Worm (Caenorhabditis elegans) whole organism, dauer: ENCODE measurements around the gene fbxb-17.
"Not testable (repeated sequence)": the region's sequence is repeated elsewhere in the genome, so short reads cannot be mapped to it uniquely, and the experiment has no call there.

Experiments used
- unc-62 ChIP-seq: sonication (generic microtip); optimal IDR thresholded peaks from 2 replicates; lab custom pipeline; 2017; ENCODE audit warnings: missing biosample characterization, missing genetic modification reagents, missing genetic modification characterization

Gene fbxb-17

DNA sequence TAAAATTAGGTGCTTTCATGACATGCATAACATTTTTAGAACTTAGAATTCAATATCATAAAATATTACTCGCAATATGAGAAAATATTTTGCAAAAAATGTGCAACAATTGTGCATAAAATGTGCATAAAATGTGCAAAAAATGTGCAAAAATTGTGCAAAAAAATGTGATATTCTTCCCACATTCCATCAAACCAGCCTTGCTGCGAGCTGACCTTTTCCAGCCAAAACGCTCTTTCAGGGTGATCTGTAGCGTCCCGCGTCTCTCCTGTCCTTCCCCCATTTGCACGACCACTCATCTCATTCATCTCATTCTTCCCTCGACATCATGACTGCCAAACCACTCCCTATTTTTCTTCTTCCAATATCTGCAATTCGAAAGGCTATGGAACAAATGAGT lies at the start of gene fbxb-17:
Gene fbxb-17 (plus strand): TSS at position 301 of the 400 bp plus-strand sequence.
- TF ChIP-seq unc-62 (GFP tag; lab: Kevin White, UChicago), result no peak

DNA sequence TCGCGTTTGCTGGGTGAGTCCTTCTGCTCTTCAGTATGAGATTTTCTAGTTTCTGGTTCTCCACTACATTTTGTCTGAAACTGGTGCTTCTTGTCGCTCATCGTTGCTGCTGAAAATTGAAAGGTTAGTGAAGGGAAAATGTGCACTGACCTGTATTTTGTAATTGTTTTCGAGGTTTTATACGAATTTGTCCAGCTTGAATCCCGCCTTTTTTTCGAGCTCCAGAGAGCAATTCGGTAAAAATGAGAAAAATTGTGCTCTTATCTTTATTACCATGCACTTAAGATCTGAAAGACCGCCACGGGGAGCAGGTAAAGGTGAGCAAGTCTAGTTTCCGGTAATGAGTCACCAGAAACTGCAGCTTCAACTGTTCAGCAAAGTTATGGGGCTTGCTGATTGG lies 48.4 kb upstream of the fbxb-17 start, which contains the start of gene C08E3.15:
Gene C08E3.15 (minus strand): TSS at position 101 of the 400 bp plus-strand sequence.
- not testable (repeated sequence) for TF ChIP-seq unc-62 (GFP tag; lab: Kevin White, UChicago)

DNA sequence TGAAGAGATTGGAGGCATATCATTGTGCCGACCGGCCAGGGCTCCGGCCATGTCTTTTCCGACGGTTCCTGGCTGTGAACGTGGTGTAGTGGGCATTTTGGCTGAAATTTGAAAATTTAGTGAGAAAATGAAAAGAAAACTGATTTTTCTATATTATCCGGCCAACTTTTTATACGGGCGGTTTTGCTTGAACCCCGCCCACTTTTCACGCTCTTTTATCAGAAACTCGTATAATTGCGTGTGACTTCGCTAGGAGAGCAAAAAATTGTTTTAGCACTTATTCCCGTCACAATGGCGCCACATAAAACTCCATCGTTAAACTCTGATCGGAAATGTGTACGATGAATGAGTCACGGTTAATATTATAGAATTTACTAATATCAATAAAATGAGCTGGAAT lies 44.0 kb upstream of the fbxb-17 start, which contains the start of gene C08E3.13:
Gene C08E3.13 (minus strand): TSS at position 101 of the 400 bp plus-strand sequence.
- TF ChIP-seq unc-62 (GFP tag; lab: Kevin White, UChicago), result not testable (repeated sequence)

DNA sequence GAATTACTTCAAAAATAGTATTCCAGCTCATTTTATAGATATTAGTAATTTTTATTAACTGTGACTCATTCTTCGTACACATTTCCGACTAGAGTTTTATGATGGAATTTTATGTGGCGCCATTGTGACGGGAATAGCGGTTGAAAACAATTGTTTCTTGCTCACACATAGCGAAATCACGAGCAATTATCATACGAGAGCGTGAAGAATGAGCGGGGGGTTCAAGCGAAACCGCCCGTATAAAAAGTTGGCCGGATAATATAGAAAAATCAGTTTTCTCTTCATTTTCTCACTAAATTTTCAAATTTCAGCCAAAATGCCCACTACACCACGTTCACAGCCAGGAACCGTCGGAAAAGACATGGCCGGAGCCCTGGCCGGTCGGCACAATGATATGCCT lies 42.7 kb upstream of the fbxb-17 start, which contains the start of gene C08E3.1:
Gene C08E3.1 (plus strand): TSS at position 301 of the 400 bp plus-strand sequence.
- TF ChIP-seq unc-62 (GFP tag; lab: Kevin White, UChicago), result not testable (repeated sequence)

DNA sequence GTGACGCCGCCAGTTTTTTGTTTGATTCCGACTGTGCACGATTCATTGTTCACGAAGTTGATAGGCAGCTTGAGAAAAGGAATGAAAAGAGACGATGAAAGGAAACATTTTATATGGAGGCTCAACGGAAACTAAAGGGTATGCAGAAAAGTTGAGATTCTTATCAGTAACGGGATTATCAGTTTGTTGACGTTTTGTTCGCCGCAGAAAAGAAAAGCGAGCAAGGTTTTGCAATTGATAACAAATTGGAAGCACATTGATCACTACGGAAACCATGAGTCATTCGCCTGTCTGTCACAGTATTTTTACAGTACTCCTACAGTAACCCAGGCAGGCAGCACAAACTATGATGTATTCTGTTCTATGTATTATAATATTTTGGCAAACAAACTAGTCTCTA lies 40.2 kb upstream of the fbxb-17 start:
- no peak for TF ChIP-seq unc-62 (GFP tag; lab: Kevin White, UChicago)

DNA sequence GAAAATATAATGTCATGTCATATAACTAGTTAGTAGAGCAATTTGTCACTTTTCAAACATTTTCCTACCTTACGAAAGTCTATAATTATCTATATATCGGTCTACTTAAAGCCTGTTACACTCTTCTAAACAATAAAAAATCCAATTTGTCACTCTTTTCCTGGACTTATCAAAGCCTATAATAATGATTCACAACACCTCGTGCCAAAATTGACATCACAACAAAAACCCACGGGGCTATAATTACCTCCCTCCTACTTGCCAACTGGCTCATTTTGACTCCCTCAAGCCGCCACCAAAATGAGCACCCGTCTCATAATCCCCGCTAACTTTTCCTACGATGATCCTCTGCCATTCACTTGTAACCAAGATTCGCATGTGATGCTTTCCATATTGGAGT lies 39.8 kb upstream of the fbxb-17 start, which contains the start of gene srg-20:
Gene srg-20 (plus strand): TSS at position 301 of the 400 bp plus-strand sequence.
- TF ChIP-seq unc-62 (GFP tag; lab: Kevin White, UChicago), result not testable (repeated sequence)

DNA sequence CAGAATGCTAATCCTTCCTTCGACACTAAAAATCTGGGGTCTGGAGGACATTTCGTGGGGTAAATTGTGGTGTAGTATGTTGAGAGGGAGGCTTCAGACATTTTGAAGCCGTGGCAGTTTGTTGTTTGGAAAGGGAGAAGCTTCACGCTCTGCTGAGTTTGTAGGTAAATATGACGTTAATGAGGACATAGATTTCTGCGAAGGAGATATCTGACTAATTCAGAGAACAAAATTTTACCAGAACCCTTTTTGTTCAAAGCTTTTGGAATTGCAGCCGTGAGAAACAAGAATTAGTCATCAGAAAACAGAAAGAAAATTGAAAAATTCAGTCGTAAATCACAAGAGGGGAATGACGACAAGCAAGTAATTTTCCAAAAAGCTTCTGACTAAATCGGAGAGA lies 35.7 kb upstream of the fbxb-17 start, which contains the start of gene srh-72:
Gene srh-72 (minus strand): TSS at position 101 of the 400 bp plus-strand sequence.
- no peak for TF ChIP-seq unc-62 (GFP tag; lab: Kevin White, UChicago)

DNA sequence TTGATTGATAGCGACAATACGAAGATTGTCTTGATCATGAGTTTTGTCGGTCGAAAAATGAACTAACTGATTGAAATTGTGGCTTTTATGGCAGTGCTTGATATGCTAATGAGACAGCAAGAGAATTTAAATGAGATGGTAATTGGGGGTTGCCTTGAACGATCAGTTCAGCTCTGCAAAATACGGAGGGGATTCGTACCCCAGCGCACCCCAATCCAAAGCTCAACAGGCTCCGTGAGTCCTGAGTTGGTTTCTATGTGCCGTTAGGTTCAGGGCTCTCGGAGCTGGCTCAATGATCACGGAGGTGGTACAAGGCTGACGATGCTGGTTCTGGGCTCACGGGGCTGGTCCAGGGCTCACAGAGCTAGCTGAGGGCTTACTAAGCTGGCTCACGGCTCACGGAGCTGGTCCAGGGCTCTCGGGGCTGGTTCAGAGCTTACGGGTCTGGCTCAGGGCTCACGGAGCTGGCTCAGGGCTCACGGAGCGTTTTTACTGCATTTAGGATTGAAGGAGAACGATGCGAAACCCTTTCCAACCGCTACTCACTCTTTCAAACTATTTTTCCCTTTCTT lies 31.3 kb upstream of the fbxb-17 start, which contains the start of gene ZC204.6:
Gene ZC204.6 (minus strand): TSS at position 51 of the 572 bp plus-strand sequence.
- TF ChIP-seq unc-62 (GFP tag; lab: Kevin White, UChicago), result no peak

DNA sequence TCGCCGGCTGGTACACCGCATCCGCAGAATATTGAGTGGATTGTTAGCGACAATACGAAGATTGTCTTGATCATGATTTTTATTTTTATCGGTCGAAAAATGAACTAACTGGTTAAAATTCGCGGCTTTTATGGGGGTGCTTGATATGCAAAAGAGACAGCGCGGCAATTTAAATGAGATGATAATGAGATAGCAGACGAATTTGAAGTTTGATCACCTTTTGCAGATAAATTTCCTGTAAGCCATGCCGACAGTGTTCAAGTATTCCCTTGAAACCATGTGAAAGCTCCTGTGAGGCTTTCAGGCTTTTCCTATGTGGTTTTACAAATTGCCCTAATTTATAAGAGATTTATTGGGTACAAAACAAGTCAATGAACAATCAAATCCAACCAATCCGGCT lies 30.0 kb upstream of the fbxb-17 start, which contains the start of gene ZC204.17:
Gene ZC204.17 (minus strand): TSS at position 101 of the 400 bp plus-strand sequence.
- no peak for TF ChIP-seq unc-62 (GFP tag; lab: Kevin White, UChicago)

DNA sequence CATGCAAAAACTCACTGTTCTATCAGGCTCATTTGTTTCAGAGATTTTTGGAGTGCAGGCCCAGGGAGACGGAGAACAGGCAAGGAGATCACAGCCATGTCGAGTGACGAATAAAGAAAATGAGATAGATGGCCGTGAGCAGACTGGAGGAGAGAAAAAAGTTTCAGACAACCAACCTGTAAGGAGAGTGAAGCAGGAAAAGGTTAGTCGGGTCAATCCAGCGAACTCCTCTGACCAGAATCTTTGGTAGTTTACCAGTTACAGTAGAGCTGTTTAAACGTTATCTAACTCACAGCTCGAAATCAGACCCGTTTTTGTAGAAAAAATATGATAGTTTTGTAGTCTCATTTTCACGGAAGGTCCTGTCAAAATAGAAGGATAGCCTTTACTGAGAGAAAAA lies 27.4 kb upstream of the fbxb-17 start, which contains the start of gene fbxb-21:
Gene fbxb-21 (minus strand): TSS at position 101 of the 400 bp plus-strand sequence.
- TF ChIP-seq unc-62 (GFP tag; lab: Kevin White, UChicago), result no peak

DNA sequence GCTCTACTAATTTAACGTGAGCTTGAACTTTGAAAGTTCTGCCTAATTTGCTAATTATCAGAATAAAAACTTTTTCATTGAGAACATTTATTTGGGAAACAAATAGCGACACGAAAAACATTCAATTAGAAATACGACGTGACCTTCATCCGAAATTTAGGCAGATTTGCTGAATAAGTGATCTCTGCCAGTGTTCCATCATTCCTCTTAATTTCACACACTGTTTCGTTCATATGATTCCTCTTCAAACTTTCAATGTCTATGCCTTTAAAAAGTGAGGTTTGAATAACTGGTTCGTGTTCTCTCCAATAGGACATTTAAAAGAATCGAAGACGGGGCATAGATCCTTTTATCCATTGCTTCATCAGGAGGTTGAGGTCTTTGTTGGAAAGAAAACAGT lies 25.7 kb upstream of the fbxb-17 start, which contains the start of gene fbxb-20:
Gene fbxb-20 (minus strand): TSS at position 101 of the 400 bp plus-strand sequence.
- no peak for TF ChIP-seq unc-62 (GFP tag; lab: Kevin White, UChicago)

DNA sequence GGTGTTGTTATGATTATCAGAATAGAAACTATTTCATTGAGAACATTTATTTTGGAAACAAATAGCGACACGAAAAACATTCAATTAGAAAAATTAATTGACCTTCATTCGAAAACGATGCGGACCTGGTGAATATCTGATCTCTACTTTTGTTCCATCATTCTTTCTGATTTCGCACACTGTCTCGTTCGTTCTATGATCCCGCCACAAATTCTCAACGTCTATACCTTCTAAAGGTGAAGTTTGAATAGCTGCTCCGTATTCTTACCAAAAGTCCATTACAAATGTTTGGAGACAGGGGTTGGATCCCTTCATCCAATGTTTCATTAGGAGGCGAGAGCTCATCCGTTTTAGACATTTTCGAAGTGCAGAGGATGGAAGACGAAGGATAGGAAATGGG lies 24.4 kb upstream of the fbxb-17 start, which contains the start of gene fbxb-16:
Gene fbxb-16 (minus strand): TSS at position 101 of the 400 bp plus-strand sequence.
- no peak for TF ChIP-seq unc-62 (GFP tag; lab: Kevin White, UChicago)

DNA sequence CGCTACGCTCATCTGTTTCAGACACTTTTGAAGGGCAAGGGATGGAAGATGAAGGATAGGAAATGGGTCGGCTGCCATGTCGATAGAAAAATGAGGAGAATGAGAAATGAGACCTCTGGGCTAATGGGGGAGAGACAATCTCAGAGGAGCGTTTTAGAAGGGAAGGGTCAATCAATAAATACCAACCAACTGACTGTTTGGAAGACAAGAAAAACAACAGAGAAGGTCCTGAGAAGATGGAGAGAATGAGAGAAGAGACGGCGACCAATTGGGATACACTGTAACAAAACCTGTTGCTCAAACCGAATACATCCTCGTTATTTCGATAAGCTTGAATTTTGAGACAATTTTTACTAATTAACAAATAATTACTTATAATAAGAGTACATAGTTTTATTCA lies 22.8 kb upstream of the fbxb-17 start, which contains the start of gene fbxb-15:
Gene fbxb-15 (minus strand): TSS at position 101 of the 400 bp plus-strand sequence.
- no peak for TF ChIP-seq unc-62 (GFP tag; lab: Kevin White, UChicago)

DNA sequence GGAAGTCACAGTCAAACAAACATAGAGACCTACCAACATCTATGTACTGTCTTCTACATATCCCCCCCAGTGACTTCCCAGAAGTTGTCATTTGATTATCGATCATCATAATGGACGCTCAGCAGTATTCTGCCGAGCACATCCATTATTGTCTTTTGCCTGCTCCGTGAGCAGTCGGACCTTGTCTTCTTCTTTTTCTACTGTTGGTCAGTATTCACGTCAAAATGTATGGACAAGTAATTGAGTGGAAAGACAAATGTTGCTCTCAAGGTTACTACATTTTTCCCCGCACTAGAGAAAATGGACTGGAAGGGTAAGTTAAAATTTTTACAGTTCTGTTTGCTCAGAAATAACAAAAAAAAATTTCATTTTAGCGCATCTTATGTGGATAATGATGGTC lies 21.3 kb upstream of the fbxb-17 start, which contains the start of gene btb-12:
Gene btb-12 (plus strand): TSS at position 301 of the 400 bp plus-strand sequence.
- TF ChIP-seq unc-62 (GFP tag; lab: Kevin White, UChicago), result no peak

DNA sequence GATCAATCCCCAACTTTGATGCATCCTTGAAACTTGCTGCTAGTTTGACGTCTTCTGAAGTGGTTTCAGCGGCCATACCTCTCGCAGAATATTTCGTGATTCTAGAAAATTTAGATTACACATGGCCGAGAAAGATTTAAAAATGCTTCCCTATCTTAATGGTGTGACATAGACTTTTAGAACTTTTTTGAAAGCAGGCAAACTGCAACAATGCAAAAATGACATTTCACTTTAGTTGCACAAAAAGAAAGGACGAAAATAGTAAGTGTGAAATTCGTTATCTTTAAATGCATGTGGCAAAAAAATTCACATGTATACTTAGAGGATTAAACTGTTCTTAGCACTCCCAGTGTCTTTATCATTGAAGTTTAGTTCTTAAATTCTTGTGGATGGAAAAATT lies 19.0 kb upstream of the fbxb-17 start, which contains the start of gene ZC204.12:
Gene ZC204.12 (minus strand): TSS at position 101 of the 400 bp plus-strand sequence.
- no peak for TF ChIP-seq unc-62 (GFP tag; lab: Kevin White, UChicago)

DNA sequence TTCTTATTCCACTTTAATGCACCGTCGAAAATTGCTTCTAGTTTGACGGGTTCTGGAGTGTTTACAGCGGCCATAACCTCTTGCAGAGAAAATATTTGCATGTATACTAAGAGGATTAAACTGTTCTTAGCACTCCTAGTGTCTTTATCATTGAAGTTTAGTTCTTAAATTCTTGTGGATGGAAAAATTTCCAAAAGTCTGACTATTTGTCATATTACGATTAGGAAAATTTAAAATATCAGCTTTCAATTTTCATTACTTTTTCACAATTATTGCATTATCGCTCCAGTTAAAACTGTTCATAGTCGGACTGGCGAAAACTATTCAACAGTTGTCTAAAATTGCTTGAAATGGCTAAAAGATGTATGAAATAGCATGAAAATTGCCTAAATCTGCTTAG lies 15.3 kb upstream of the fbxb-17 start, which contains the start of gene ZC204.13:
Gene ZC204.13 (minus strand): TSS at position 101 of the 400 bp plus-strand sequence.
- TF ChIP-seq unc-62 (GFP tag; lab: Kevin White, UChicago), result not testable (repeated sequence)
